Fruit fly (Drosophila melanogaster) whole organism, embryonic: ENCODE data around the gene CG18788.
A peak's percentile ranks its signal among the peaks of the same experiment; 100 is the strongest.

ENCODE experiments used
- ATbp ChIP-seq: fragments of 200-800 bp; sonication (Bioruptor generic); optimal IDR thresholded peaks from 2 replicates; lab custom pipeline; 2017; ENCODE audit warnings: missing biosample characterization, mild to moderate bottlenecking, missing genetic modification characterization, missing genetic modification reagents
- Asciz ChIP-seq: fragments of 200-800 bp; sonication (Bioruptor generic); optimal IDR thresholded peaks from 2 replicates; lab custom pipeline; 2017; ENCODE audit warnings: missing biosample characterization, mild to moderate bottlenecking, missing genetic modification characterization, missing genetic modification reagents
- Atf-2 ChIP-seq: fragments of 200-800 bp; sonication (Bioruptor generic); optimal IDR thresholded peaks from 2 replicates; lab custom pipeline; 2016; ENCODE audit warnings: missing biosample characterization, missing genetic modification characterization
- Blimp-1 ChIP-seq: fragments of 200-800 bp; sonication (Bioruptor generic); optimal IDR thresholded peaks from 3 replicates; lab custom pipeline; 2018; ENCODE audit warnings: missing biosample characterization, missing genetic modification characterization, mild to moderate bottlenecking, moderate library complexity, missing genetic modification reagents
- C15 ChIP-seq: fragments of 200-800 bp; sonication (Bioruptor generic); IDR thresholded peaks from 3 replicates; pipeline ENCODE4 v1.3.6; 2022; ENCODE audit warnings: missing biosample characterization, missing genetic modification characterization
- CG10654 ChIP-seq: fragments of 200-800 bp; sonication (Bioruptor generic); optimal IDR thresholded peaks from 2 replicates; lab custom pipeline; 2016; ENCODE audit warnings: missing biosample characterization, missing genetic modification characterization
- CG12391 ChIP-seq: fragments of 200-800 bp; sonication (Bioruptor generic); optimal IDR thresholded peaks from 3 replicates; lab custom pipeline; 2018; ENCODE audit warnings: missing biosample characterization, mild to moderate bottlenecking, missing genetic modification characterization, moderate library complexity
- CG13775 ChIP-seq: fragments of 200-800 bp; sonication (Bioruptor generic); optimal IDR thresholded peaks from 3 replicates; lab custom pipeline; 2017; ENCODE audit warnings: missing biosample characterization, mild to moderate bottlenecking, missing genetic modification characterization
- CG14710 ChIP-seq: fragments of 200-800 bp; sonication (Bioruptor generic); optimal IDR thresholded peaks from 3 replicates; lab custom pipeline; 2019; ENCODE audit warnings: missing biosample characterization, mild to moderate bottlenecking, missing genetic modification characterization, moderate library complexity
- CG1647 ChIP-seq: fragments of 200-800 bp; sonication (Bioruptor generic); optimal IDR thresholded peaks from 3 replicates; lab custom pipeline; 2016; ENCODE audit warnings: missing biosample characterization, missing genetic modification characterization
- CG16779 ChIP-seq: fragments of 200-800 bp; sonication (Bioruptor generic); IDR thresholded peaks from 2 replicates; pipeline ENCODE4 v1.3.6; 2022; ENCODE audit warnings: missing biosample characterization, missing genetic modification characterization
- CG17328 ChIP-seq: fragments of 200-800 bp; sonication (Bioruptor generic); IDR thresholded peaks from 2 replicates; pipeline ENCODE4 v1.3.6; 2022; ENCODE audit warnings: missing biosample characterization, missing genetic modification characterization
- CG17612 ChIP-seq: fragments of 200-800 bp; sonication (Bioruptor generic); IDR thresholded peaks from 2 replicates; pipeline ENCODE4 v1.3.6; 2022; ENCODE audit warnings: missing biosample characterization, missing genetic modification characterization
- CG30431 ChIP-seq: fragments of 200-800 bp; sonication (Bioruptor generic); optimal IDR thresholded peaks from 2 replicates; lab custom pipeline; 2017; ENCODE audit warnings: missing biosample characterization, missing genetic modification characterization
- CG4424 ChIP-seq: fragments of 200-800 bp; sonication (Bioruptor generic); optimal IDR thresholded peaks from 3 replicates; lab custom pipeline; 2016; ENCODE audit warnings: missing biosample characterization, missing genetic modification characterization
- CG6272 ChIP-seq: fragments of 200-800 bp; sonication (Bioruptor generic); IDR thresholded peaks from 2 replicates; pipeline ENCODE4 v1.3.6; 2022; ENCODE audit warnings: missing biosample characterization, missing genetic modification characterization
- CG7357 ChIP-seq: fragments of 200-800 bp; sonication (Bioruptor generic); IDR thresholded peaks from 3 replicates; pipeline ENCODE4 v1.3.6; 2022; ENCODE audit warnings: missing biosample characterization, missing genetic modification characterization
- CG8290 ChIP-seq, 3 experiments: fragments of 200-800 bp; sonication (Bioruptor generic); optimal IDR thresholded peaks; 2 replicates each; lab custom pipeline; 2016 to 2019; ENCODE audit warnings: missing biosample characterization in 3 of 3, missing genetic modification characterization in 3 of 3, mild to moderate bottlenecking in 2 of 3, moderate library complexity in 1 of 3
- CHES-1-like ChIP-seq: fragments of 200-800 bp; sonication (Bioruptor generic); optimal IDR thresholded peaks from 2 replicates; lab custom pipeline; 2016; ENCODE audit warnings: missing biosample characterization, missing genetic modification characterization
- Chrac-16 ChIP-seq: fragments of 200-800 bp; sonication (Bioruptor generic); optimal IDR thresholded peaks from 3 replicates; lab custom pipeline; 2016; ENCODE audit warnings: missing biosample characterization, missing genetic modification characterization
- Deaf1 ChIP-seq: fragments of 200-800 bp; optimal IDR thresholded peaks from 3 replicates; lab custom pipeline; 2019; ENCODE audit warnings: missing biosample characterization, mild to moderate bottlenecking, missing genetic modification characterization, moderate library complexity
- Drgx ChIP-seq: fragments of 200-800 bp; sonication (Bioruptor generic); IDR thresholded peaks from 2 replicates; pipeline ENCODE4 v1.3.6; 2022; ENCODE audit warnings: missing biosample characterization, missing genetic modification characterization
- Fer1 ChIP-seq: fragments of 200-800 bp; sonication (Bioruptor generic); optimal IDR thresholded peaks from 2 replicates; lab custom pipeline; 2017; ENCODE audit warnings: missing biosample characterization, mild to moderate bottlenecking, missing genetic modification characterization
- GATAe ChIP-seq: fragments of 200-800 bp; sonication (Bioruptor generic); conservative IDR thresholded peaks from 2 replicates; pipeline ENCODE4 v1.3.6; 2022; ENCODE audit warnings: missing biosample characterization, missing genetic modification characterization
- Mad ChIP-seq: fragments of 200-800 bp; sonication (Bioruptor generic); optimal IDR thresholded peaks from 2 replicates; lab custom pipeline; 2016; ENCODE audit warnings: missing biosample characterization, missing genetic modification characterization
- NC2α ChIP-seq: fragments of 200-800 bp; sonication (Bioruptor generic); optimal IDR thresholded peaks from 2 replicates; lab custom pipeline; 2016; ENCODE audit warnings: missing biosample characterization, missing genetic modification characterization
- Sin3A ChIP-seq: fragments of >200 bp; optimal IDR thresholded peaks from 2 replicates; lab custom pipeline; 2018
- Taf1 ChIP-seq: fragments of 200-800 bp; sonication (Bioruptor generic); IDR thresholded peaks from 2 replicates; pipeline ENCODE4 v1.3.6; 2022; ENCODE audit warnings: missing biosample characterization, missing genetic modification characterization
- Trl ChIP-seq, 3 experiments: fragments of >200 bp in 2 of 3; fragments of 200-800 bp in 1 of 3; sonication (Bioruptor generic) in 1 of 3; optimal IDR thresholded peaks; 2 replicates in 1 of 3; 3 replicates in 2 of 3; lab custom pipeline; 2016 to 2017; ENCODE audit warnings: missing biosample characterization in 1 of 3, missing genetic modification characterization in 1 of 3
- Vsx1 ChIP-seq: fragments of 200-800 bp; sonication (Bioruptor generic); optimal IDR thresholded peaks from 2 replicates; lab custom pipeline; 2017; ENCODE audit warnings: missing biosample characterization, mild to moderate bottlenecking, missing genetic modification characterization, missing genetic modification reagents
- bab2 ChIP-seq: fragments of 200-800 bp; sonication (Bioruptor generic); optimal IDR thresholded peaks from 2 replicates; lab custom pipeline; 2016; ENCODE audit warnings: missing biosample characterization, missing genetic modification characterization
- cwo ChIP-seq: fragments of 200-800 bp; sonication (Bioruptor generic); optimal IDR thresholded peaks from 3 replicates; lab custom pipeline; 2017; ENCODE audit warnings: missing biosample characterization, missing genetic modification characterization, mild to moderate bottlenecking, moderate library complexity, missing genetic modification reagents
- en ChIP-seq: fragments of 200-800 bp; sonication (Bioruptor generic); optimal IDR thresholded peaks from 2 replicates; lab custom pipeline; 2016; ENCODE audit warnings: missing biosample characterization, missing genetic modification characterization
- grau ChIP-seq: fragments of 200-800 bp; optimal IDR thresholded peaks from 3 replicates; lab custom pipeline; 2019; ENCODE audit warnings: missing biosample characterization, mild to moderate bottlenecking, missing genetic modification characterization, moderate library complexity
- hkb ChIP-seq, 2 experiments: fragments of 200-800 bp in 1 of 2; fragments of >200 bp in 1 of 2; sonication (Bioruptor generic) in 1 of 2; IDR thresholded peaks in 1 of 2; optimal IDR thresholded peaks in 1 of 2; 2 replicates each; pipeline versions ENCODE4 v1.3.6 to Lab custom; 2017 to 2022; ENCODE audit warnings: missing biosample characterization in 1 of 2, missing genetic modification characterization in 1 of 2
- insv ChIP-seq, 2 experiments: fragments of 200-800 bp; sonication (Bioruptor generic); optimal IDR thresholded peaks; 3 replicates each; lab custom pipeline; 2016 to 2018; ENCODE audit warnings: missing biosample characterization in 2 of 2, missing genetic modification characterization in 2 of 2
- ken ChIP-seq: fragments of 200-800 bp; sonication (Bioruptor generic); IDR thresholded peaks from 3 replicates; pipeline ENCODE4 v1.3.6; 2022; ENCODE audit warnings: missing biosample characterization, missing genetic modification characterization
- nmo ChIP-seq: fragments of 200-800 bp; sonication (Bioruptor generic); optimal IDR thresholded peaks from 2 replicates; lab custom pipeline; 2018; ENCODE audit warnings: missing biosample characterization, mild to moderate bottlenecking, missing genetic modification characterization, moderate library complexity
- oc ChIP-seq: fragments of 200-800 bp; sonication (Bioruptor generic); optimal IDR thresholded peaks from 2 replicates; lab custom pipeline; 2018; ENCODE audit warnings: missing biosample characterization, mild to moderate bottlenecking, missing genetic modification characterization, moderate library complexity
- pnt ChIP-seq: fragments of 200-800 bp; sonication (Bioruptor generic); optimal IDR thresholded peaks from 3 replicates; lab custom pipeline; 2016; ENCODE audit warnings: missing biosample characterization, missing genetic modification characterization
- row ChIP-seq: fragments of 200-800 bp; sonication (Bioruptor generic); IDR thresholded peaks from 3 replicates; pipeline ENCODE4 v1.3.6; 2022; ENCODE audit warnings: missing biosample characterization, missing genetic modification characterization
- sens ChIP-seq: fragments of 200-800 bp; sonication (Bioruptor generic); peaks from one replicate; lab custom pipeline; 2016; ENCODE audit warnings: missing biosample characterization, missing genetic modification characterization
- slp2 ChIP-seq: fragments of 200-800 bp; sonication (Bioruptor generic); optimal IDR thresholded peaks from 2 replicates; lab custom pipeline; 2016; ENCODE audit warnings: missing biosample characterization, missing genetic modification characterization
- tio ChIP-seq: fragments of 200-800 bp; sonication (Bioruptor generic); optimal IDR thresholded peaks from 2 replicates; lab custom pipeline; 2017; ENCODE audit warnings: missing biosample characterization, missing genetic modification characterization, inconsistent platforms
- trem ChIP-seq: fragments of 200-800 bp; optimal IDR thresholded peaks from 3 replicates; lab custom pipeline; 2019; ENCODE audit warnings: missing biosample characterization, mild to moderate bottlenecking, missing genetic modification characterization, moderate library complexity
- trh ChIP-seq: fragments of 200-800 bp; sonication (Bioruptor generic); optimal IDR thresholded peaks from 2 replicates; lab custom pipeline; 2016; ENCODE audit warnings: missing biosample characterization, missing genetic modification characterization
- tup ChIP-seq: fragments of 200-800 bp; sonication (Bioruptor generic); optimal IDR thresholded peaks from 2 replicates; lab custom pipeline; 2016; ENCODE audit warnings: missing biosample characterization, mild to moderate bottlenecking, missing genetic modification characterization, moderate library complexity
- zen2 ChIP-seq: fragments of 200-800 bp; sonication (Bioruptor generic); IDR thresholded peaks from 3 replicates; pipeline ENCODE4 v1.3.6; 2022; ENCODE audit warnings: missing biosample characterization, missing genetic modification characterization; ENCODE audit not compliant: partially characterized antibody

CG18788 gene

DNA sequence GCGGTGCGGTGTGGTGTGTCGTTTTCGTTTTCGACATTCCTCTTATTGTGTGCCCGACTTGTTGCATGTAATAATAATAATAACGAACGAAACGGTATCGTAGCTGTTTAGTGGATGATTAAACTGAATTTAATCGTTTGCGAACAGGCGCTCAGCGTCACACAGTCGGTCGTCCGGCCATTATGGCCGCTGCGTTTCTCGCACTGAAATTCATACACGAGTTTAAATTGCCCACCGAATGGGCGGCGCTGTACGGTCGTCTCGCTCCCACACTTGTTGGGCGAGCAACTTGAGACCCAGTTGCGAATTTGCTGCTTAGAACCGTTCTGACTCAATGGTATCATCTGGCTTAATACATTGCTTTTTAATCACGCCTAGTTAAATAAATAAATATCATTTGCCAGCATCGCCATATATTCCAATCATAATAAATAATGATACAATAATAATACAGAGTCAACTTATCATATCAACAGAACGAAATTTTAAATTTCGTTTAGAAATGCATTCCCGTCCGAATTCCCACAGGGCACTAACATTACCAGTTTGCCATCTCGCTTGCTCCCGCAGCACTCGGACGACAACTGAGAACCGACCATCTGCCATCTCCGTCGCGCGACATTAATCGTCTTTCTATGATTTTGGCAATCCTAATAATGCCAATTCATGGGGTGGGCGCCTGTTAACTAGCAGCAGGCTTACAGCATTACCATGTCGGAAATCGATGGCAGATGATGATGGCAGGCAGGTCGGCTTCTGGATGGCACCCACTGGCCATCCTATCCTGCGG lies 22.9 kb upstream of the CG18788 start (continued):
- TF ChIP-seq Sin3A (lab: Kevin White, UChicago) (no peak), tup (GFP tag; lab: Kevin White, UChicago) (peak; percentile 64), grau (tag; lab: Kevin White, UChicago) (peak; percentile 95), CHES-1-like (GFP tag; lab: Kevin White, UChicago) (peak; percentile 33), row (GFP tag; lab: Robert Waterston, UW) (no peak), Atf-2 (peak; percentile 47), CG12391 (tag; lab: Kevin White, UChicago) (peak; percentile 92), Drgx (GFP tag; lab: Robert Waterston, UW) (no peak), Fer1 (peak; percentile 96), nmo (GFP tag; lab: Kevin White, UChicago) (peak; percentile 93), sens (GFP tag; lab: Kevin White, UChicago) (peak; percentile 97), en (no peak), Trl (optimal IDR thresholded peaks at IDR 0.05; lab: Kevin White, UChicago) (no peak), Trl (GFP tag; optimal IDR thresholded peaks at IDR 0.05; lab: Kevin White, UChicago) (peak; percentile 38), insv (GFP tag; optimal IDR thresholded peaks at IDR 0.05; lab: Kevin White, UChicago) (peak; percentile 0 to 57), trem (tag; lab: Kevin White, UChicago) (peak; percentile 80), CG1647 (GFP tag; lab: Kevin White, UChicago) (peak; percentile 80), CG7357 (peak; percentile 87), NC2α (GFP tag; lab: Kevin White, UChicago) (peak; percentile 68), slp2 (GFP tag; lab: Kevin White, UChicago) (peak; percentile 73), bab2 (peak; percentile 70), CG13775 (peak; percentile 87), Chrac-16 (GFP tag; lab: Kevin White, UChicago) (peak; percentile 89), Vsx1 (peak; percentile 92), GATAe (GFP tag; lab: Robert Waterston, UW) (no peak), CG14710 (peak; percentile 86), ken (GFP tag; lab: Robert Waterston, UW) (no peak), Deaf1 (tag; lab: Kevin White, UChicago) (peak; percentile 61), hkb (optimal IDR thresholded peaks at IDR 0.05; lab: Kevin White, UChicago) (peak; percentile 43), hkb (GFP tag; IDR thresholded peaks at IDR 0.05; lab: Robert Waterston, UW) (no peak), CG30431 (GFP tag; lab: Kevin White, UChicago) (peak; percentile 88), pnt (peak; percentile 67), Mad (peak; percentile 81), Asciz (peak; percentile 84), CG6272 (GFP tag; lab: Robert Waterston, UW) (peak; percentile 86), tio (GFP tag; lab: Kevin White, UChicago) (no peak), zen2 (GFP tag; lab: Robert Waterston, UW) (no peak), trh (GFP tag; lab: Kevin White, UChicago) (peak; percentile 85), CG17328 (GFP tag; lab: Robert Waterston, UW) (no peak), cwo (GFP tag; lab: Kevin White, UChicago) (peak; percentile 88), C15 (GFP tag; lab: Robert Waterston, UW) (no peak), ATbp (GFP tag; lab: Kevin White, UChicago) (peak; percentile 89), CG10654 (GFP tag; lab: Kevin White, UChicago) (peak; percentile 90), CG8290 (GFP tag; optimal IDR thresholded peaks at IDR 0.05; lab: Kevin White, UChicago) (peak; percentile 89), CG8290 (tag; optimal IDR thresholded peaks at IDR 0.05; lab: Kevin White, UChicago) (peak in 1 of 2 experiments; percentile 90), CG16779 (GFP tag; lab: Robert Waterston, UW) (no peak), CG17612 (no peak), Taf1 (no peak), Blimp-1 (peak; percentile 64), CG4424 (GFP tag; lab: Kevin White, UChicago) (peak; percentile 89), oc (tag; lab: Kevin White, UChicago) (no peak)
